Worm (Caenorhabditis elegans) whole organism, L4/young adult: ENCODE results near the gene F58B3.6.

Experiments
- W03F9.2 ChIP-seq: fragments of 150-350 bp; optimal IDR thresholded peaks from 2 replicates; lab custom pipeline; 2014; ENCODE audit warnings: missing biosample characterization, missing genetic modification characterization
- dao-5 ChIP-seq: sonication (generic microtip); optimal IDR thresholded peaks from 2 replicates; lab custom pipeline; 2016; ENCODE audit warnings: missing genotype, missing genetic modification characterization, moderate library complexity, missing compliant biosample characterization
- him-1 ChIP-seq: sonication (generic microtip); optimal IDR thresholded peaks from 2 replicates; lab custom pipeline; 2016; ENCODE audit warnings: missing genotype, missing genetic modification reagents, missing genetic modification characterization, missing compliant biosample characterization

DNA sequence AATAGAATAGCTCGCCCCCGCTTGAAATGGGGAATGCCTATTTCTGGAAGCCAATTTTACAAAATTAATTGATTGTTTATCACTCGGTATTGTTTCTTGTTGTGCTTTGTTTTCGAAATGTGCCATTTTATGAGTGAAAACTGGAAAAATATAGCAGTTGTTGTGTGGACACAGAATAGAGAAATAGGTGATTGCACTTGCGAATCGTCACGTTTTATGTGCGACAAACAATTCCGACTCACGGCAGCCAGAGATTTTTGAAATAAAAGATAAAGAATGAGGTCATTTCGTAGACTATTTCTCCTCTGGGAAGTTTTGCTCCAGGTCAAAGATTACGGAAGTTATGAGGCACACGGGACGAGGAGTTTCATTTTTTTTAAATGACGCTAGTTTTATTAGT is 10.5 kb downstream of the F58B3.6 start:
- TF ChIP-seq him-1 = no peak
- no peak for TF ChIP-seq W03F9.2 (tag; lab: Kevin White, UChicago)
- no peak for TF ChIP-seq dao-5 (tag; lab: Kevin White, UChicago)
